Worm (Caenorhabditis elegans): ENCODE results near the gene dmsr-3.
"Not testable (repeated sequence)": the region's sequence is repeated elsewhere in the genome, so short reads cannot be mapped to it uniquely, and the experiment has no call there.

Gene dmsr-3

DNA sequence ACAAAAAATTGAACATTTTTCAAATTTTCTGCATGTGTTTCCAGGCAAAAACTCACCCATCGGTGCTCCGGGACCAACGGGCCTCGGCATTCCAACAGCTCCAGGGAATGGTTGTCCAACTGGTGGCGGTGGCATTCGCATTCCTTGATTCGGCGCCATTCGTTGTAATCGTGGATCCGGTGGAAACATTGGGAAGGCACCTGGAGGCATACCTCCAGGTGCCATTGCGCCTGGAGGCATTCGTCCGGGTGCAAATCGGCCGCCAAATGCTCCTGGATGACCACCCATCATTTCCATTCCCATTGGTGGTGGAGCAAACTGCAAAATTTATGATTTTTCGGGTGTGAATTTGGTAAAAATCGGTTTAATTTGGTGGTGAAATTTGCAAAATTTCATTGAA lies 29.5 kb downstream of the dmsr-3 start:
- no peak for TF ChIP-seq dao-5 (tag; optimal IDR thresholded peaks at IDR 0.05)
- TF ChIP-seq W03F9.2 (tag; optimal IDR thresholded peaks at IDR 0.05): no peak
- TF ChIP-seq him-1 (tag; optimal IDR thresholded peaks at IDR 0.05): no peak

DNA sequence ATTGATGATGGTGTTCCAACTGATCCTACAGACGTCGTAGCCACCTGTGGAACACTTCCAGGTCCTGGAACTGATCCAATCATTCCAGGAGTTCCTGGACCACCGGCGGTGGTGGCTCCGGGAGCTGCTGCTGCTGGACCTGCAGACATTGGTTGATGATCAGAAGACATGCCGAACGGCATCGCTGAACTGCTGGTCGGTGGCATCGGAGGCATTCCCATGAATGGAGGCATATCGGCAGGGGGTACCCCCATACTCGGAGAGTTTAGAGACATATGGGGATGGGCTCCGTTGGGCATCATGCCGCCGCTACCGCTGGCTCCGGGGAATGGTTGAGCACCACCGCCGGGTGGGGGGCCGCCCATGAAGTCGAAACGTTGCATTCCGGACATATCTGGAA lies 30.7 kb downstream of the dmsr-3 start:
- TF ChIP-seq dao-5 (tag; optimal IDR thresholded peaks at IDR 0.05) (no peak), W03F9.2 (tag; optimal IDR thresholded peaks at IDR 0.05) (no peak), him-1 (tag; optimal IDR thresholded peaks at IDR 0.05) (no peak)

- TF ChIP-seq W03F9.2 (tag; optimal IDR thresholded peaks at IDR 0.05) (no peak), him-1 (tag; optimal IDR thresholded peaks at IDR 0.05) (no peak), dao-5 (tag; optimal IDR thresholded peaks at IDR 0.05) (no peak)
Measured at ce11 chrII:13321235-13321634, 34.8 kb downstream of the dmsr-3 start.

DNA sequence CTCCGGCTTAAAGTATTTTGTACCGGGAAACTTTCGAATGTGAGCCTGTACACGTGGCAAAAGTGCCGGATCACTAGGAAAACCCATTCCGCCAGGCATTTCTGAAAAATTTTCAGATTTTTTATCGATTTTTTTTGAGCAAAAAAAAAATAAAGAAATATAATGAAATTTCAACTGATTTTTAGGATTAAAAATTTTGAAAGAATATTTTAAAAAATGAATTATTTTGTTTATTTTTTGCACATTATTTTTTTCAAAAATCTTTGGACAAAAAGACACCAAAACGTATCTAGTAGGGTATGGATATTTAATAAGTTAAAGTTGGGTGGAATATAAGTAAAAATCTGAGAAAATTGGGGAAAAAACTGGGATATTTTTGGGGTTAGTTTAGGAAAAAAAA lies 35.2 kb downstream of the dmsr-3 start, which contains the start of gene mac-1:
Gene mac-1, minus strand, starts transcription at position 101 of the 400 bp plus-strand sequence.
- TF ChIP-seq him-1 (tag; optimal IDR thresholded peaks at IDR 0.05) (no peak), W03F9.2 (tag; optimal IDR thresholded peaks at IDR 0.05) (no peak), dao-5 (tag; optimal IDR thresholded peaks at IDR 0.05) (no peak)

- no peak for TF ChIP-seq him-1 (tag; optimal IDR thresholded peaks at IDR 0.05)
- no peak for TF ChIP-seq dao-5 (tag; optimal IDR thresholded peaks at IDR 0.05)
- no peak for TF ChIP-seq W03F9.2 (tag; optimal IDR thresholded peaks at IDR 0.05)
Measured at ce11 chrII:13316630-13317029, 39.4 kb downstream of the dmsr-3 start.

DNA sequence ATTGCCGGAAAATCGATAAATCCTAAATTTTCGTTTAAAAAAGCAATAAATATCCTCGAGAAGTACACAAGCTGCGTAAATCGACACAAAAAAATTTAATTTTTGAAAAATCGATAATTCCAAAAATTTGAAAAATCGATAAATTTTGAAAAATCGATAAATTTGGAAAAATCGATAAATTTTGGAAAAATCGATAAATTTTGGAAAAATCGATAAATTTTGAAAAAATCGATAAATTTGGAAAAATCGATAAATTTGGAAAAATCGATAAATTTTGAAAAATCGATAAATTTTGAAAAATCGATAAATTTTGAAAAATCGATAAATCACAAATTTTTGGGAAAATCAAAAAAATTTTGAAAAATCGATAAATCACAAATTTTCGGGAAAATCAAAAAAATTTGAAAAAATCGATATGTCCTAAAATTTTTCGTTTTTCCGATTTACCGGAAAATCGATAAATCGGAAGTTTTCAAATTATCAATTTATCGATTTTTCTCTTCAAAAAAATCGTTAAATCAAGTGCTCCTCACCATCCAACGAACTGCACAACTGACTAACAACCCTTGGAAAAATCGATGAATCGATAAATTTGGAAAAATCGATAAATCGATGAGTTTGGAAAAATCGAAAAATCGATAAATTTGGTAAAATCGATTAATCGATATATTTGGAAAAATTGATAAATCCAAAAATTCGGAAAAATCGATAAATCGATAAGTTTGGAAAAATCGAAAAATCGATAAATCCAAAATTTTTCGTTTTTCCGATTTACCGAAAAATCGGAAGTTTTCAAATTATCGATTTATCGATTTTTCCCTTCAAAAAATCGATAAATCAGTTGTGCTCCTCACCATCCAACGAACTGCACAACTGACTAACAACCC lies 40.1 kb downstream of the dmsr-3 start:
- no peak for TF ChIP-seq him-1 (tag; optimal IDR thresholded peaks at IDR 0.05)
- TF ChIP-seq W03F9.2 (tag; optimal IDR thresholded peaks at IDR 0.05): no peak
- no peak for TF ChIP-seq dao-5 (tag; optimal IDR thresholded peaks at IDR 0.05)

ce11 chrII:13310230-13310629 lies 45.8 kb downstream of the dmsr-3 start:
- TF ChIP-seq dao-5 (tag; optimal IDR thresholded peaks at IDR 0.05): no peak
- TF ChIP-seq W03F9.2 (tag; optimal IDR thresholded peaks at IDR 0.05): no peak
- no peak for TF ChIP-seq him-1 (tag; optimal IDR thresholded peaks at IDR 0.05)

ce11 chrII:13308990-13309389 lies 47.0 kb downstream of the dmsr-3 start, which contains the start of gene faxc-2:
TSS of gene faxc-2 (plus strand) at chrII:13309290.
- not testable (repeated sequence) for TF ChIP-seq W03F9.2, dao-5, him-1 (tag; optimal IDR thresholded peaks at IDR 0.05)

- TF ChIP-seq W03F9.2 (tag; optimal IDR thresholded peaks at IDR 0.05): no peak
- no peak for TF ChIP-seq dao-5 (tag; optimal IDR thresholded peaks at IDR 0.05)
- TF ChIP-seq him-1 (tag; optimal IDR thresholded peaks at IDR 0.05): no peak
Measured at ce11 chrII:13304339-13304938, 51.6 kb downstream of the dmsr-3 start.

DNA sequence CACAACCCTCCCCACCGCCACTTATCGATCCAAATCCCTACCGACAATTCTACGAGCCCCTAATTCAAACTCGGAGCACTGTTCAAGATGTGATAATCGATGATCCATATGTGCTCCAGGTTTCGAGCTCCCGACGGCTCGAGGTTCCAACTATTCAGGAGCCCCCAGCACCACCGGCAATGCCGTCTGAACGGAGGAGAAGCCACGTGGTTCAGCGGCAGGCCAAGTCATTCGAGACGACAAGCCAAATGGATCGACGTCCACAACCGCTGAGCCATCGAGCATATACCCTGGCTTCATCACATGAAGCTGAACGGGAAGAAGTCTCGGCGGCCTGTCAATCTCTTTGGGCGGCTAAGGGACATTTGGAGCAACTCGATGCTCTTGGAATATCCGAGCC lies 55.4 kb downstream of the dmsr-3 start:
- TF ChIP-seq W03F9.2 (tag; optimal IDR thresholded peaks at IDR 0.05) (no peak), dao-5 (tag; optimal IDR thresholded peaks at IDR 0.05) (no peak), him-1 (tag; optimal IDR thresholded peaks at IDR 0.05) (no peak)

DNA sequence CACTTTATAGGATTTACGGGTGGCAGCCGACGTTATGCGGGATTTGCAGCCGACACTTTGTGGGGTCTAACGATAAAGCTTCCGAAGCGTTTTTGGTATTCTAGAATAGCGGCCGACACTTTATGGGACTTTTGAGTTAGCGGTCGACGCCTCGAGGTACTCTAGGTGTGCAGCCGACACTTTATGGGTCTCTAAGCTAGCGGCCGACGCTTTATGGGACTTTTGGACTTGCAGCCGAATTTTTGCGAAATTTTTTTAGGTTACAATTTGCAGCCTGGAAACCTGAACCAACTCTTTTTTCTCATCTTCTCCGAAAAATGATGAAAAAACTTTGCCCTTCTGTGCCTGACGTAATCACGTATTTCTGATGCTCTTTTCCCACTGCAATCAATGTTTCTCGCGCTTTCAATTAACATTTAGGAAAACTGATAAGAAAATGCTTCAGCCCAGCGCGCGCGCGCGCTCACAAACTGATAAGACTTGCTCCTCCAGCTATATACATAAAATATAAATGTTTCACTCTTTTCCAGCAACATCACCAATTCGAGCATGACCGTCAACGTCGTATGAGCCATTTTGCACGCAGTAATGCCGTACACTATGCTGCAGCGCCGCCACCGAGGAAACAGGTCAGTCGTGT lies 56.7 kb downstream of the dmsr-3 start:
- TF ChIP-seq dao-5 (tag; optimal IDR thresholded peaks at IDR 0.05) (no peak), W03F9.2 (tag; optimal IDR thresholded peaks at IDR 0.05) (no peak), him-1 (tag; optimal IDR thresholded peaks at IDR 0.05) (no peak)

DNA sequence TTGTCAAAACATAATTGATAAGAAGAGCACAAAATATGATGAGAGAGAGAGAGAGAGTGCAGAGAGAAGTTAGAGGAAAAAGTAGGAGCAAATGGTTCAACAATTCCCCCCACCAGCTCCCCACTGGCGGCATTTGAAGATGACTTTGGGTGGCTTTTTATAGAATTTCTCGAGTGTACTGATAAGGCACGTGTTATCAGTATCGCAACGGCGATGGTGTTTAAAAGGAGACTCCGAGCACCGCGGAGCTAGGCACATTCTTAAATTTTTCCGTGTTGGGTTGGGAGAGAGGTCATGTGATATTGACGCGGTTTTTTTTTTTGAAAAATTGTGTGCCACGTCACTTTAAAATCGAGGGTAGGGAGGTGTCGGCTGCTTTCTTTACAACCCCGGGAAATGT lies 57.5 kb downstream of the dmsr-3 start:
- TF ChIP-seq W03F9.2 (tag; optimal IDR thresholded peaks at IDR 0.05) (no peak), him-1 (tag; optimal IDR thresholded peaks at IDR 0.05) (no peak), dao-5 (tag; optimal IDR thresholded peaks at IDR 0.05) (no peak)

DNA sequence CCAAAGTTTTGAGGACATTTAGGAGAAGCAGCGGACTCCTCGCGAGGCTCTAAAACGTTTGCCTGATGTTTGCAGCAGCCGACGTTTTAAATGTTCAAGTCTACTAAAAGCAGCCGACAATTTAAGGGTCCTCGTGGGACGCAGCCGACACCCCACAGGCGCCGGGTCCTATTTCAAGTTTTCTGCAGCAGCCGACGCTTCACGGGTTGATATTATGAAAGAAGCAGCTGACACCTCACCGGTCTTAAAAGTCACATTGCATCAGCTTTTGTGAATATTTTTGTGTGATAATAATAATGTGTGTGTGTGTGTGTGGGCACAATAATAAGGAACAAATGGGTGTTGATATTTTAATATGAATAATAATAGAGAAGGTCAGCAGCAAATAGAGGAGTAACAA lies 58.1 kb downstream of the dmsr-3 start:
- no peak for TF ChIP-seq dao-5 (tag; optimal IDR thresholded peaks at IDR 0.05)
- TF ChIP-seq W03F9.2 (tag; optimal IDR thresholded peaks at IDR 0.05): no peak
- no peak for TF ChIP-seq him-1 (tag; optimal IDR thresholded peaks at IDR 0.05)

- TF ChIP-seq dao-5 (tag; optimal IDR thresholded peaks at IDR 0.05) (no peak), W03F9.2 (tag; optimal IDR thresholded peaks at IDR 0.05) (no peak), him-1 (tag; optimal IDR thresholded peaks at IDR 0.05) (no peak)
Measured at ce11 chrII:13297283-13297682, 58.7 kb downstream of the dmsr-3 start.
